Fruit fly (Drosophila melanogaster) Kc167 (cell line): ENCODE data around the gene Kaz1-ORFB.

ENCODE experiments used
- Myc ChIP-seq: fragments of >200 bp; optimal IDR thresholded peaks from 2 replicates; lab custom pipeline; 2017; ENCODE audit warnings: missing external identifiers
- Sin3A ChIP-seq: fragments of >200 bp; optimal IDR thresholded peaks from 2 replicates; lab custom pipeline; 2018; ENCODE audit warnings: missing external identifiers
- h ChIP-seq: fragments of >200 bp; optimal IDR thresholded peaks from 3 replicates; lab custom pipeline; 2018; ENCODE audit warnings: missing external identifiers
- insv ChIP-seq: fragments of >200 bp; optimal IDR thresholded peaks from 3 replicates; lab custom pipeline; 2018; ENCODE audit warnings: missing external identifiers
- psq ChIP-seq: fragments of >200 bp; optimal IDR thresholded peaks from 2 replicates; lab custom pipeline; 2017; ENCODE audit warnings: missing external identifiers
- ttk ChIP-seq: sonication (Bioruptor generic); optimal IDR thresholded peaks from 2 replicates; lab custom pipeline; 2017; ENCODE audit warnings: missing external identifiers

Kaz1-ORFB gene

DNA sequence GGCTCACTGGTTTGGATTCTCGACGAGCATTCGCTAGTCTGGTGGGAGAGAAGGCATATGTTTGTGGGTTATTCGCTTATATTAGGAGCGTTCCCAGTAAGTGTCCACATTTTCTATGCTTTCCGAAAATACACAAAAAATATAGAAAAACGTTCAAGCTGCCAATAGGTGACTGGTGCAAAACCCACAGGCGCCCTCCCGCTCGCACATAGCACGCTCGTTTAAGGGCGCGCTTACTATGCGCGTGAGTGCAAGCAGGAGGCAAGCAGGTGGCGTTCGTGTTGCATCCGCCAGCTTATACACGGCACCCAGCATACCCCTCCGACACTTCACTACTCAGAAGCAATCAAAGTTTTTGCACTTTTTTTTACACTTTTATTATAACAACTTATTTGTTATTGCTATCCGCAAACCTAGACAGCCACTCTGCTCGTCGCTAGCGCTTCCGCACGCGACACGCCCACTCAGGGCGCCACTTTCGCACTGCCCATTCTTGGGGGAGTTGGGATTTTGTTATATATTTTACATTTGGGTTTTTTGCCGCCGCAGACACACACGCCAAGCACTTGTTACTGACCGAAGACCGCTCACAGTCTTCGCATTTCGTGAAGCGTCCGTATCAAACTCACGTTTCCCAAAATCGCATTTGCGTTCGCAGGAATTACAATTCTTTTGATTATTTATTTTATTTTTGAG is 17.2 kb upstream of the Kaz1-ORFB start:
- TF ChIP-seq Myc (no peak), psq (lab: Kevin White, UChicago) (no peak), h (lab: Kevin White, UChicago) (no peak), ttk (lab: Kevin White, UChicago) (no peak), insv (lab: Kevin White, UChicago) (no peak), Sin3A (lab: Kevin White, UChicago) (no peak)

- TF ChIP-seq insv (lab: Kevin White, UChicago): no peak
These were observed 16.4 kb upstream of the Kaz1-ORFB start, which contains the start of the genes rno and mri for dm6 chr3L:199754-200596. Gene rno, minus strand, starts transcription at chr3L:199762. Gene mri, plus strand, starts transcription at chr3L:200174.

- TF ChIP-seq Myc (no peak), ttk (lab: Kevin White, UChicago) (no peak), Sin3A (lab: Kevin White, UChicago) (no peak), insv (lab: Kevin White, UChicago) (no peak), h (lab: Kevin White, UChicago) (no peak), psq (lab: Kevin White, UChicago) (no peak)
These were observed 12.8 kb upstream of the Kaz1-ORFB start, which contains the start of gene NitFhit for dm6 chr3L:203536-204135. Gene NitFhit, plus strand, starts transcription at chr3L:203730.

DNA sequence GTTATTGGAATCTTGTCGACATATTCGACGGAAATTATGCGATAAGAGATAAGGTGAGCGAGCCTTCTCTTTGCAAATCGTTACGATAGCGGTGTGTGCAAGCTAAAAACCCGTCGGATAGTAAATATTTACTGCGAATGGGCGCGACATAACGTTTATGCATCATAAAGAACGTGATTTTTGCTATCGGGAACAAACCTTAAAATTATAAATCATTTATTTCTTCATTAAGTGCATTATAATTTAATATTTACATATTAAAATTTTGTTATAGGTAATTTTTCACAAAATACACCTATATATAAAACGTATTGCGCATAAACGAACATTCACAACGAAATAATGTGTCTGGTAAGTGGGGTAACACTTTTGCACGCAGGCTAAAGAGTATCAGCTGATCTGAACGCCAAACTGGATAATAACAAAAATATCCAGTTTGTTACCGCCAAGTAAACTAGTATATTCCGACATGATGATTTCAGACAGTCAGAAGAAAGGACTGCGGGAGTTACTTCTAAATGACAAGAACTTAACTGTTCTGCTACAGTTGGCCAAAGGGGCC is 10.6 kb upstream of the Kaz1-ORFB start, which contains the start of the genes Gk1 and CG13876:
TSS of gene Gk1 (minus strand) at position 122 of the 562 bp plus-strand sequence.
TSS of gene CG13876 (plus strand) at position 412 of the 562 bp plus-strand sequence.
- TF ChIP-seq insv (lab: Kevin White, UChicago) (no peak), Myc (no peak), Sin3A (lab: Kevin White, UChicago) (no peak), h (lab: Kevin White, UChicago) (no peak), ttk (lab: Kevin White, UChicago) (no peak), psq (lab: Kevin White, UChicago) (no peak)

DNA sequence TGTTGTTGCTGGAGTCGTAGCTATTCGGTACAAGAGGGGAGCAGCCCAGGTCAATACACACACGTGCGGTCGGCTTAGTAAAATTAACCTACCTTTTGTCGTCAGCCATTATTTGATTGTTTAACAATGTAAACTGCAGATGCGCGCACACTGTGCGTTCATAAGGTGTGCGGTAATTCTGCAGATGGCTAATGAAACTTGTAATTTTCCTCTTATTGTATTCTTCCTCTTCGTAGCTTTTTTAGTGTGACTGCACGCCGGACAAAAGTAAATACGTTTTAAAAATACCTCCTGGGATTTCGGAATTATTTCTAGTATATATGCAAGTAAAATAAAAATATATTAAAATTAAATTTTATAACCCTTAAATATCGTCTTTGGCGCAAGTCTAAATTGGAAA is 5.2 kb upstream of the Kaz1-ORFB start, which contains the start of gene Prp4k:
TSS of gene Prp4k (minus strand) at position 258 of the 400 bp plus-strand sequence.
- TF ChIP-seq h (lab: Kevin White, UChicago) (no peak), insv (lab: Kevin White, UChicago) (no peak), Sin3A (lab: Kevin White, UChicago) (no peak), psq (lab: Kevin White, UChicago) (no peak), Myc (no peak)

- no peak for TF ChIP-seq Myc
- TF ChIP-seq Sin3A (lab: Kevin White, UChicago): no peak
- TF ChIP-seq ttk (lab: Kevin White, UChicago): no peak
- TF ChIP-seq psq (lab: Kevin White, UChicago): no peak
- TF ChIP-seq insv (lab: Kevin White, UChicago): no peak
- TF ChIP-seq h (lab: Kevin White, UChicago): no peak
These were observed 3.9 kb upstream of the Kaz1-ORFB start, which contains the start of the genes thoc7 and Dis3l2 for dm6 chr3L:212520-212919. Gene thoc7, minus strand, starts transcription at chr3L:212687. Gene Dis3l2, plus strand, starts transcription at chr3L:212709.

dm6 chr3L:217480-218118 is 1.2 kb downstream of the Kaz1-ORFB start, which contains the start of gene CG13877:
Gene CG13877, plus strand, starts transcription at chr3L:218068.
- TF ChIP-seq Myc (no peak), h (lab: Kevin White, UChicago) (no peak), insv (lab: Kevin White, UChicago) (no peak), ttk (lab: Kevin White, UChicago) (no peak), Sin3A (lab: Kevin White, UChicago) (no peak), psq (lab: Kevin White, UChicago) (no peak)

dm6 chr3L:223019-223902 is 6.8 kb downstream of the Kaz1-ORFB start, which contains the start of the genes pyx and CG33229:
Gene pyx, minus strand, starts transcription at chr3L:223069.
Gene CG33229, plus strand, starts transcription at chr3L:223852.
- TF ChIP-seq insv (lab: Kevin White, UChicago) (no peak), psq (lab: Kevin White, UChicago) (no peak), h (lab: Kevin White, UChicago) (no peak), Myc (no peak), ttk (lab: Kevin White, UChicago) (no peak), Sin3A (lab: Kevin White, UChicago) (no peak)

dm6 chr3L:224004-224951 is 7.9 kb downstream of the Kaz1-ORFB start:
- TF ChIP-seq Myc (no peak), Sin3A (lab: Kevin White, UChicago) (no peak), h (lab: Kevin White, UChicago) (no peak), insv (lab: Kevin White, UChicago) (no peak), ttk (lab: Kevin White, UChicago) (no peak), psq (lab: Kevin White, UChicago) (no peak)
